Fruit fly (Drosophila melanogaster) whole organism: ENCODE measurements around the gene CG46313.

Experiments used
- CG8478 ChIP-seq: fragments of >200 bp; optimal IDR thresholded peaks from 2 replicates; lab custom pipeline; 2018; ENCODE audit warnings: inconsistent platforms
- Dll ChIP-seq: fragments of >200 bp; optimal IDR thresholded peaks from 2 replicates; lab custom pipeline; 2017
- EcR ChIP-seq, 2 experiments: fragments of >200 bp; optimal IDR thresholded peaks; 2 replicates each; lab custom pipeline; 2017; ENCODE audit warnings: missing biosample characterization in 2 of 2, missing genetic modification characterization in 2 of 2, missing genetic modification reagents in 2 of 2
- pan ChIP-seq: fragments of >200 bp; optimal IDR thresholded peaks from 2 replicates; lab custom pipeline; 2017
- psq ChIP-seq: fragments of >200 bp; optimal IDR thresholded peaks from 2 replicates; lab custom pipeline; 2017
- usp ChIP-seq: fragments of >200 bp; optimal IDR thresholded peaks from 2 replicates; lab custom pipeline; 2017; ENCODE audit warnings: missing biosample characterization, missing genetic modification characterization, mixed read lengths

CG46313 gene

DNA sequence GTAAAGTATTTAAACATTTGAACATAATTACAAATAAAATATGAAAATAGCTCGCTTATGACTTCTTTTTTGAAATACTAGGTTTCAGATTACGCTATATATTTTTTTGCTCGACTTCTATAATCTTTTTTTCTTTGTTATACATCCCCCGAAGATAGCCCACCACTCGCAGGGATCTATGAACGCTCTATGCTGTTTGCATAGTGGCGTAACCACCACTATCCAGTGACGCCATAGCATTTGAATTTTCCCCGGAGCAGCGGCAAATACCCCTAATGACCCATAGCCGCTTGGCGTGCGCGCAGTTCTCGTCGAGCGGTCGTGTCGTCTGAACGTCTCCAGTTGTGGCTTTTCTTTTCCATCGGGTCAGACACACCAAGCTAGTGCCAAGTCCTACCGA lies at the start of gene CG46313, which contains the start of gene CG14253:
Gene CG46313 (plus strand): TSS at position 301 of the 400 bp plus-strand sequence.
Gene CG14253 (plus strand): TSS at position 301 of the 400 bp plus-strand sequence.
- TF ChIP-seq usp (no peak), pan (lab: Kevin White, UChicago) (no peak), psq (lab: Kevin White, UChicago) (no peak), EcR (GFP tag; optimal IDR thresholded peaks at IDR 0.05; lab: Kevin White, UChicago) (no peak), Dll (no peak), CG8478 (lab: Kevin White, UChicago) (no peak)

DNA sequence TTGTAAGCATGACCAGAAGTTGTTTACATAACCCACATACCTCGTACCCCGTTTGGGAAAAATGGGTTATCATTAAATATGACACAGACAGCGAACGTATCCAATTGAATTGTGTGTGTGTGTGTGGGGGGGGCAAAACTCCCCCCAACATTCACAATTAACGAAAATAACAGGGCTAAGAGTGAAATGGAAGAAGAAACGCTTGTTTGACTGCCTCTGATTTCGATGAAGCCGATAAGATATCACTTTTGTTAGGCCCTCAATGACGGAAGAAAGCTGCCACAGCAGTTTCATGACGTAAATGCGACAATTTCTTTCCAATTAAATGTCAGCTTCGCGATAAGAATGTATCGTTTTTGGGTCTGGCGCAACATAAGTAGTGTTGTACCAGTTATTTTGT lies 44.5 kb upstream of the CG46313 start:
- TF ChIP-seq psq (lab: Kevin White, UChicago) (no peak), usp (no peak), EcR (GFP tag; optimal IDR thresholded peaks at IDR 0.05; lab: Kevin White, UChicago) (no peak), Dll (no peak), CG8478 (lab: Kevin White, UChicago) (no peak), pan (lab: Kevin White, UChicago) (no peak)

DNA sequence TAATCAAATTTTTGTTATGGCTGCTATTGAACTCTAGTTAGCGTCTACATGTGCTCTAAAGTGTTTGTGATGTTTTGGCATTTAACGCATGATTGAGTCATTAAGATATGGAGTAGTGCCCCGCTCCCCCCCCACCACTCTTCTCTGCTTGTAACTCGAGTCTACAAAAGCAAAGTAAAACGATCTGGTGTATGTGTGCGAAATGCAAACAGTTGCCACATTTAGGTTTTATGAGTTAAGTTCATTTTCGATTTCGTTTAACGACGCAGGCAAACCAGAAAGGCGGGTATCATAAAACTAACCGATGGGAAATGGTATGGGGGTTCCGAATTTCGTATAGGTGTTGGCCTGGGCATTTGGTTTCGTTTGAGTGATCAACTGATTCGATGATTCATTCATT lies 43.8 kb upstream of the CG46313 start:
- TF ChIP-seq CG8478 (lab: Kevin White, UChicago) (no peak), EcR (GFP tag; optimal IDR thresholded peaks at IDR 0.05; lab: Kevin White, UChicago) (no peak), pan (lab: Kevin White, UChicago) (no peak), psq (lab: Kevin White, UChicago) (no peak), Dll (no peak), usp (no peak)

DNA sequence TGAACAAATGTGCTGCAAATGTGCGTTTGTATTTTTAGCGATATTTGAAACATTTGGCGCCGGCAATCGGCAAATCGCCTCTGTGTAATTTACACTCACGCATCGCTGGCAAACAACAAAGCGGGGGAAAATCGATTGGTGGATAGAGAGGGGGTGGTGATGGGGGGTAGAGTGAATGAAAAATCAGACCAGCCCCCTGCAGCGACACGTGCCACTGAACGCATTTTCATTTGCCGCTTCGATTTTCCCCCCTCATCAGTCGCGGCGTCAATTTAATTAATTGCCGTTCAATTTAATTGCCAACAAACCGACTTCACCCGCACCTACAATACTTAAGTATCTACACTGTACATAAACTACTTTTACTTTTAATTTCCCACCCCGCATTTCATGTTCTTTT lies 42.9 kb upstream of the CG46313 start:
- TF ChIP-seq EcR (GFP tag; optimal IDR thresholded peaks at IDR 0.05; lab: Kevin White, UChicago), result peak in 1 of 2 experiments; percentile 5
- no peak for TF ChIP-seq pan (lab: Kevin White, UChicago)

DNA sequence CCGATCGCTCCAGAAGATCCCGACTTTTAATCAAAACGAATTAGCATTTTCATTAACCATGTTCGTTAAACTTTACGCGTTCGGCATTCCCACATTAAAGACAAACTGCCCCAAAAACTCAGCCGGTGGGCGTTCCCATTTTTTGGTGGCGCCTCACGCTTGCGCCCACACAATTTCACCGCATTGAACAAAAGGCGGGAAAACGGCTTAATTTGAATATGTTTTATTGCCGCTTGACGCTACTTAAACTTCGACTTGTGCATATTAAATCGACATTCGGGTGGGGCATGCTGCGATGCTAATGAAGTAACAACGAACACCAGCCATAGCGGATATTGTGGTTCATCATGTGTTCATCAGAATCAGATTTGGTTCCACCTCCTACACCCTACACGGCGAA lies 41.8 kb upstream of the CG46313 start:
- TF ChIP-seq pan (lab: Kevin White, UChicago) (no peak), Dll (no peak), psq (lab: Kevin White, UChicago) (no peak), CG8478 (lab: Kevin White, UChicago) (no peak), EcR (GFP tag; optimal IDR thresholded peaks at IDR 0.05; lab: Kevin White, UChicago) (no peak), usp (no peak)

DNA sequence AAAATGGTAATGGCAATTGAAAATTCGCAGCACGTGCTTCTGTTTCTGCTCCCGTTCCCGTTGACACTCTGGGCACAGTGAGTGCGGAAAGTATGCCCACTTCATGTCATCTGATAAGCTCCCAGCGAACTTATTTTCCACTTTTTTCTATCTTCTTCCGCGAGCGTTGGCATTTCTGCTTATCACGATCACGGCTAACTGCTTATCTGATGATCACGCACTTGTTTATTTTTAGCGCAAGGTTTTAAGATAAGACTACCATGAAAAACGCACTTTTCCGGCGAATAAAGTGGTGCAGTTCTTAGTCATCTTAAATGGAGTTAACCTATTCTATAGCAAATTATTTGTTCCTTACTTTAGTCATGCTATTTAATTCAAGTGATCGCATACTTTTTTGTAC lies 40.9 kb upstream of the CG46313 start:
- TF ChIP-seq usp (no peak), pan (lab: Kevin White, UChicago) (no peak), Dll (no peak), CG8478 (lab: Kevin White, UChicago) (no peak), EcR (GFP tag; optimal IDR thresholded peaks at IDR 0.05; lab: Kevin White, UChicago) (no peak), psq (lab: Kevin White, UChicago) (no peak)

DNA sequence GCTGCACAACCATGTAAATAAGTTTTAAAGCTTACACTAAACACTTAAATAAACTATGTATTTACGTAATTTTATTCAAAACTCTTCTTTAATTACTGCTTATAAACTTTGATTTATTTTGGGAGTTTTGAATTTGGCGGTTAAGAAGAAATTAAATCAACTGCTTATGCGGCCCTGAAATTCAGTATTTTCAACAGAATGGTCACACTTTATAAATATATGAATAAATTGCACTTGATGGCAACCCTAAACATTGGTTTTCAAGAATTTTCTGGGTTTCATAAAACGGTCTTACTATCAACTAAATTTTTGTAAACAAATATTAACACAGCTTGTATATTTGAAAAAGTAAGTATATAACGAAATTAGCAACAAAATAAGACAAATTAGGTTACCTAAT lies 33.1 kb upstream of the CG46313 start, which contains the start of gene CG14252:
Gene CG14252 (plus strand): TSS at position 302 of the 400 bp plus-strand sequence.
- TF ChIP-seq pan (lab: Kevin White, UChicago), result no peak
- no peak for TF ChIP-seq CG8478 (lab: Kevin White, UChicago)
- TF ChIP-seq Dll, result no peak

DNA sequence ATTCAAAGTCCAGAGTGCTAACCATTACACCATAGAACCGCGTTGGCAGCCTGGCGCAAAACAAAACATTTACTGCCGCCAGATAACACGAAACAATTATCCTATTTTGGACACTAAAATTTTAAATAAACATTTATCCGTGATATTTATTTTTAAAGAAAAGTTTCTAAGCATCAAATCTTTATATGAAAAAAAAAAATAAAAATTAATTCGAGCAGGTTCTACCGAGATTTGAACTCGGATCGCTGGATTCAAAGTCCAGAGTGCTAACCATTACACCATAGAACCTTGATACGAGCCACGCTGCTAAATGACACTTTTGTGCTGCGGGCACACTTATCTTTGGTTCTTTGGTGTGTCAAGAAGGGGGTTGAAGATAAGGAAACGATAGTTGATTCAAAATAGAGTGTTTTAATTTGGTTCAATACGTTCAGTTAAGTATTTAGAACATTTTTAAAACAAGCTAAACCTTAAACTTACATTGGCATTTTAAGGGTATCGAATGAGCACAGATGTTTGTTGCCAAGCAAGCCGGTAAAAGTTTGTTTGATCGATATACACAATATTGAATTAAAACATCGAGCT lies 31.0 kb upstream of the CG46313 start, which contains the start of gene Spag1:
Gene Spag1 (plus strand): TSS at position 535 of the 585 bp plus-strand sequence.
- no peak for TF ChIP-seq pan (lab: Kevin White, UChicago)
- no peak for TF ChIP-seq Dll
- no peak for TF ChIP-seq psq (lab: Kevin White, UChicago)
- no peak for TF ChIP-seq usp
- no peak for TF ChIP-seq EcR (GFP tag; optimal IDR thresholded peaks at IDR 0.05; lab: Kevin White, UChicago)
- no peak for TF ChIP-seq CG8478 (lab: Kevin White, UChicago)

DNA sequence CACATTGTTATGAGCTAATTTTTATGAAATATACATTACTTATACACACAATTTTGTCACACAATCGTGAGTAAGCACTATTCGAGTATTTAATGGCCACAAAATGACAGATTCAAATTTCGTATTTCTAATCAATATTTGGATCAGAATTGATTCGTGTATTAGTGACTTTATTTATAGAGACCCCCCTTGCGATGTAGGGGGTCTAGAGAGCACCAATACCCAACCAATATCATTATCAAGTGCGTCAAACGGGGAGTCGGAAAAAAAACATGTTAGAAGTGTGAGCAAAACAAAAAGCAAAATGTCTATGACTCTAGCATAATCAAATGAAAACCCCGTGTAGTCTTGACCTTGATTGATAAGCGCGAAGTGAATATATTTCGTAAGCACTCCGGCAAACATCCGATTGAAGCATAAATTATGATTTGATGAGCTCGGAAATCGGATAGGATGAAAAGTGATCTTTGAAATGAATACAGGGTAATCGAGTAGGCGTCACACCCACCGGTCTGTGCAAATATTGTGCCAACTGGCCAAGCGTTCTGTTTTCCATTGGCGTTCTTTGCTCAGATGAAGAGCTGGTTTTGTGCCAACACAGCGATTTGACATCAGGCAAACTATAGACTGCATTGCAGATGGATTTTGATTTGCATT lies 26.0 kb upstream of the CG46313 start:
- no peak for TF ChIP-seq CG8478 (lab: Kevin White, UChicago)
- no peak for TF ChIP-seq pan (lab: Kevin White, UChicago)
- no peak for TF ChIP-seq psq (lab: Kevin White, UChicago)
- no peak for TF ChIP-seq EcR (GFP tag; optimal IDR thresholded peaks at IDR 0.05; lab: Kevin White, UChicago)
- TF ChIP-seq usp, result no peak
- TF ChIP-seq Dll, result no peak

DNA sequence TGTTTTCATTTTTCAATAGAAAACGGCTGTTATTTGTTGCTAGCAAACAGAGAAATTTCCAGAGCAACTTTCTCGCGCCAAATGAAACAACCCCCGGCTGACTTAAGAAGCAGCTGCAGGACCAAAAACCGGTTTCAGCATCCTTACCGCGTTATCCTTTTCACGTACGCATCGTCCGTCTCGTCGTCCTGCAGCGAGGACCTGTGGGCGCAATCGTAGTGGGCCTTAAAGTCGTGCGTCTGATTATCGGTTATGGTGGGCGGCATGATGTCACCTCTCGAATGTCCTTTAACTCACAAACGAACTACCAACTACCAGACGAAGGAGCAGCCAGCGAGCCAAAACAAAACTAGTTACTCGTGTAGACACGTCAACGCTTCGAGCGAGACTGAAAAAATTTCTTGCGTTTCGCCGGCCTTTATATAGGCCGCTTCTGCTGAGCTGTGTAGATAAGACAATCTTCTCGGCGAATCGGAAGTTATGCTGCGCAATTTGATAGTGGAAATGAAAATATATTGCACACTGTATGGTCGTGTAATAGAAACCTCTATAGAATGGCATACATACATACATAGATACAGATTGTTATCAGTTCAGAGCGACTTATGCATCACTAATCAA lies 25.4 kb upstream of the CG46313 start:
- TF ChIP-seq pan (lab: Kevin White, UChicago) (no peak), psq (lab: Kevin White, UChicago) (no peak), Dll (no peak), usp (no peak), EcR (GFP tag; optimal IDR thresholded peaks at IDR 0.05; lab: Kevin White, UChicago) (no peak), CG8478 (lab: Kevin White, UChicago) (no peak)

DNA sequence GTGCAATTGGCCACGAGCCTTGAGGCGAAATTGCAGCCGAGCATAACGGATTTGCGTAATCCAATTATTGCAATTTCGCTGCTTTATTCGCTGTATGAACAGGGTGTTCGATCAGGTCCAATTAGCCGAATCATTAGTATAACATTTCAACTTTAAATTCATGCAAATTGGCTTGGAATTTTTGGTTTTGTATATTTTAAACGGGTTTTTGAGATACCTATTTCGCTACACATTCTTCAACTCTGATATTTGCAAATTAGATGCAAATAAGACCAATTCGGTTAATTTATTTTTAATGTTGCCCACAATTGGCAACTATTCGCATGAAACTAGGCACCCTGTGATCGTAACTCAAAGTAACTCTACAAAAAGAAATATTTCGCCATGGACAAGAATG lies 24.9 kb upstream of the CG46313 start:
- no peak for TF ChIP-seq usp
- TF ChIP-seq psq (lab: Kevin White, UChicago), result no peak

DNA sequence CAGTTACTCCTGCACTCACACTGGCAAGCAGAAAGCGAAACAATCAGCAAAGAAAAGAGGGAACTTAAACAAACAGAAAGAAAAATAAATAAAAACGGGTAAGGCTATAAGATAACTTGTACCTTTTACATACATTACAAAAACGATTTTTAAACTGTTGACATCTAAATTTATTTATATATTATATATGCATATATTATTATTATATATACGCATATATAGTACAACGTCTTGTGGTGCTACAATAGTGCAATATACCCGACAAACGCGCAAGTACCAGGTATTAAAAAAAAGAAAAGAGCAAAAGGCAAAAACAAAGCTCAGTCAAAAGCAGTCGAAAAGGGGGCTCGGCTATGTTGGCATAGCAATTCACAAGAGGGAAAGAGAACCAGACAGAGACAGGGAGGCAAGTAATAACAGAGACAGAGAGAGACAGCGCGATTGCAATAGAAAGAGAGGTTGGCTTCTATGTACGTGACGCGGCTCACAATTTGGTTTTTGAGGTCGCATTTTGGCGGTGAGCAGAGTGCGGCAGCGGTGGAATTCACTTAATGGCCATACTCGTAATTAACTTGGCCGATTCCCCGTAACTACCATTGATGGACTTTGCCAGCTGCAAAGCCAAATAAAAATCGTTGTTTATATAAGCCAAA lies 24.2 kb upstream of the CG46313 start:
- no peak for TF ChIP-seq psq (lab: Kevin White, UChicago)
- TF ChIP-seq pan (lab: Kevin White, UChicago), result peak; percentile 71
- TF ChIP-seq CG8478 (lab: Kevin White, UChicago), result peak; percentile 44
